Worm (Caenorhabditis elegans) whole organism, mixed stage, embryonic: Measurements from ENCODE around the gene egl-13.

ENCODE experiments used
- elt-1 ChIP-seq: sonication (generic microtip); optimal IDR thresholded peaks from 2 replicates; lab custom pipeline; 2017; ENCODE audit warnings: missing genetic modification characterization, mild to moderate bottlenecking, missing compliant biosample characterization, antibody characterized with exemption, moderate library complexity, borderline replicate concordance; ENCODE audit not compliant: insufficient read depth
- lsy-2 ChIP-seq: fragments of 150-350 bp; optimal IDR thresholded peaks from 2 replicates; lab custom pipeline; 2014; ENCODE audit warnings: missing biosample characterization, missing genetic modification characterization
- snpc-4 ChIP-seq: fragments of 150-350 bp; optimal IDR thresholded peaks from 2 replicates; lab custom pipeline; 2014; ENCODE audit warnings: missing biosample characterization, missing genetic modification characterization
- unc-120 ChIP-seq: sonication (generic microtip); optimal IDR thresholded peaks from 2 replicates; lab custom pipeline; 2017; ENCODE audit warnings: missing genetic modification characterization, missing compliant biosample characterization; ENCODE audit not compliant: poor library complexity, severe bottlenecking
- zip-8 ChIP-seq: fragments of 150-350 bp; optimal IDR thresholded peaks from 2 replicates; lab custom pipeline; 2014; ENCODE audit warnings: missing biosample characterization, missing genetic modification characterization

- no peak for TF ChIP-seq lsy-2 (tag; lab: Kevin White, UChicago)
- TF ChIP-seq elt-1 (tag; lab: Kevin White, UChicago): no peak
- TF ChIP-seq unc-120 (tag; lab: Kevin White, UChicago): no peak
- TF ChIP-seq snpc-4 (tag; lab: Kevin White, UChicago): no peak
- TF ChIP-seq zip-8: no peak
These were observed 41.8 kb upstream of the egl-13 start for ce11 chrX:5621793-5622192.
